Worm (Caenorhabditis elegans) whole organism, late embryonic: ENCODE data around the gene F59G1.8.

Experiments used
- Y22D7AL.16 ChIP-seq: sonication (generic microtip); optimal IDR thresholded peaks from 2 replicates; lab custom pipeline; 2016; ENCODE audit warnings: missing genetic modification characterization, missing compliant biosample characterization
- ama-1 ChIP-seq: fragments of 150-350 bp; optimal IDR thresholded peaks from 2 replicates; lab custom pipeline; 2014
- ets-4 ChIP-seq: sonication (generic microtip); optimal IDR thresholded peaks from 2 replicates; lab custom pipeline; 2016; ENCODE audit warnings: missing genetic modification characterization, missing compliant biosample characterization
- nfya-1 ChIP-seq: sonication (generic microtip); optimal IDR thresholded peaks from 2 replicates; lab custom pipeline; 2017; ENCODE audit warnings: missing genetic modification characterization, mild to moderate bottlenecking, missing compliant biosample characterization, antibody characterized with exemption, moderate library complexity
- nhr-11 ChIP-seq: fragments of 150-350 bp; optimal IDR thresholded peaks from 2 replicates; lab custom pipeline; 2014; ENCODE audit warnings: missing biosample characterization, missing genetic modification characterization
- unc-55 ChIP-seq: sonication (generic microtip); optimal IDR thresholded peaks from 2 replicates; lab custom pipeline; 2017; ENCODE audit warnings: missing biosample characterization, missing genetic modification reagents, missing genetic modification characterization

DNA sequence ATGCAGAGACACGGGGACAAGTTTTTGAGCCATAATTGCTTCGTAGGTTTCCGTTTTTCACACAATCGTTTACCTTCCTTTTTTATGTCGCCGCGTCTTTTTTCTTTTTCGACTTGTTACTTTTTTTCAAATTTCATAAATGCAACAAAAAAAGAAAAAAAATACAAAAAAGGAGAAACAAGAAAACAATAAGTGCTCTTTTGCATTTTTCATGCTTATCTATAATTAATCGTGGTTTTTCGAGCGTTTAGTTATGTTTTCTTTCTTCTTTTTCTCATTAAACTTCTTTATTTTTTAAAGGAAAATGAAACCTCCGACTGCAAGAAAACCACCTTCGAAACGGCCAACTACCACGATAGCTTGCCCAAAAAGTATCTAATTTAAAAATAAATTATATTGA lies 10.5 kb upstream of the F59G1.8 start, which contains the start of gene F59G1.4:
- TF ChIP-seq unc-55 (GFP tag; lab: Kevin White, UChicago), result no peak
- no peak for TF ChIP-seq nfya-1 (tag; lab: Kevin White, UChicago)
- TF ChIP-seq Y22D7AL.16 (tag; lab: Kevin White, UChicago), result no peak
- TF ChIP-seq ets-4 (tag; lab: Kevin White, UChicago), result no peak
- no peak for TF ChIP-seq ama-1 (lab: Kevin White, UChicago)
- TF ChIP-seq nhr-11, result no peak
